Worm (Caenorhabditis elegans): ENCODE results near the gene spp-2.

- no peak for TF ChIP-seq pes-1 (GFP tag; IDR thresholded peaks at IDR 0.05)
- TF ChIP-seq flt-1 (GFP tag; IDR thresholded peaks at IDR 0.05): no peak
- no peak for TF ChIP-seq ama-1 (optimal IDR thresholded peaks at IDR 0.05)
- no peak for TF ChIP-seq tra-4 (tag; optimal IDR thresholded peaks at IDR 0.05)
- no peak for TF ChIP-seq aly-1 (tag; optimal IDR thresholded peaks at IDR 0.05)
- TF ChIP-seq F13C5.2 (tag; optimal IDR thresholded peaks at IDR 0.05): no peak
- no peak for TF ChIP-seq ets-7 (tag; optimal IDR thresholded peaks at IDR 0.05)
Observed at ce11 chrX:7309775-7310174, 6.8 kb downstream of the spp-2 start, which contains the start of the genes his-38 and his-40.
